Fruit fly (Drosophila melanogaster) whole organism, adult: ENCODE measurements around the gene Eogt.

Experiments used
- CG14711 ChIP-seq: fragments of 200-800 bp; sonication (Bioruptor generic); optimal IDR thresholded peaks from 2 replicates; lab custom pipeline; 2018; ENCODE audit warnings: missing biosample characterization, mild to moderate bottlenecking, missing genetic modification characterization, moderate library complexity
- Clk ChIP-seq: fragments of 200-800 bp; sonication (Bioruptor generic); optimal IDR thresholded peaks from 2 replicates; lab custom pipeline; 2017; ENCODE audit warnings: missing biosample characterization, missing genetic modification characterization
- Mnt ChIP-seq: fragments of 200-800 bp; sonication (Bioruptor generic); optimal IDR thresholded peaks from 2 replicates; lab custom pipeline; 2016; ENCODE audit warnings: missing biosample characterization, mild to moderate bottlenecking, missing genetic modification characterization

- no peak for TF ChIP-seq Clk (GFP tag; lab: Kevin White, UChicago)
- no peak for TF ChIP-seq Mnt (GFP tag; lab: Kevin White, UChicago)
- TF ChIP-seq CG14711: no peak
Measured at dm6 chr2L:2376418-2376702, 4.5 kb upstream of the Eogt start.
